Worm (Caenorhabditis elegans): Measurements from ENCODE around the gene C08B6.8.

Gene C08B6.8

ce11 chrV:10145653-10146052 is 11.2 kb downstream of the C08B6.8 start, which contains the start of gene C51E3.9:
C51E3.9 (plus strand) TSS chrV:10145953.
- no peak for TF ChIP-seq nhr-23 (tag; optimal IDR thresholded peaks at IDR 0.05)
- TF ChIP-seq lin-39 (tag; optimal IDR thresholded peaks at IDR 0.05), result peak; percentile 42

DNA sequence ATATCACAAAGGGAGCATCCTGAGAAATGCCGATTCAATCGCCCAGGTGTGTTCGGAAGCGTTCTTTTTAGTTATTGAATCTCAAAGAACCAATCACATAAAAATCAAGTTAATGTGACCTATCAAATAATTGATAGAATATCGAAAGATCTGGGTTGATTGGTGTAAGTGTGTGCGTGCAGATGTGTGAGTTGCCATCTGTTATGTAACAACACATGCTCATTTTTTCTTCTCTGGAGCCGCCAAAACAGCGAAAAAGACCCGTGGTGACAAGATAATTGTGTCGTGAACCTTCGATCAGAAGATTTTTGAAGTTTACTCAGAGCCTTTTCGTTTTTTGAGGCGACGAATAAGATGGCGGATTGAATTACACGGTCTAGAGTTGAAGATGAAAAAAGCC is 12.3 kb downstream of the C08B6.8 start:
- TF ChIP-seq nfya-1 (tag; optimal IDR thresholded peaks at IDR 0.05; ENCODE audit: insufficient read depth) (peak; percentile 29), nhr-28 (tag; optimal IDR thresholded peaks at IDR 0.05) (no peak), fos-1 (tag; optimal IDR thresholded peaks at IDR 0.05) (no peak), egl-5 (tag; optimal IDR thresholded peaks at IDR 0.05) (peak; percentile 81)

ce11 chrV:10148352-10148751 is 13.9 kb downstream of the C08B6.8 start, which contains the start of gene srsx-26:
srsx-26 (plus strand) TSS chrV:10148652.
- TF ChIP-seq unc-62 (GFP tag; optimal IDR thresholded peaks at IDR 0.05) (no peak), mml-1 (tag; optimal IDR thresholded peaks at IDR 0.05) (no peak), unc-39 (tag; optimal IDR thresholded peaks at IDR 0.05) (no peak), nhr-12 (tag; optimal IDR thresholded peaks at IDR 0.05) (no peak), ztf-11 (tag; optimal IDR thresholded peaks at IDR 0.05) (no peak), egl-5 (tag; optimal IDR thresholded peaks at IDR 0.05) (no peak), ZK546.5 (tag; optimal IDR thresholded peaks at IDR 0.05) (no peak), ceh-16 (tag; optimal IDR thresholded peaks at IDR 0.05) (no peak), nhr-237 (tag; optimal IDR thresholded peaks at IDR 0.05) (no peak), nhr-28 (tag; optimal IDR thresholded peaks at IDR 0.05) (no peak), nfya-1 (tag; optimal IDR thresholded peaks at IDR 0.05; ENCODE audit: insufficient read depth) (no peak), jun-1 (tag; optimal IDR thresholded peaks at IDR 0.05) (no peak), R02D3.7 (tag; optimal IDR thresholded peaks at IDR 0.05) (no peak)

DNA sequence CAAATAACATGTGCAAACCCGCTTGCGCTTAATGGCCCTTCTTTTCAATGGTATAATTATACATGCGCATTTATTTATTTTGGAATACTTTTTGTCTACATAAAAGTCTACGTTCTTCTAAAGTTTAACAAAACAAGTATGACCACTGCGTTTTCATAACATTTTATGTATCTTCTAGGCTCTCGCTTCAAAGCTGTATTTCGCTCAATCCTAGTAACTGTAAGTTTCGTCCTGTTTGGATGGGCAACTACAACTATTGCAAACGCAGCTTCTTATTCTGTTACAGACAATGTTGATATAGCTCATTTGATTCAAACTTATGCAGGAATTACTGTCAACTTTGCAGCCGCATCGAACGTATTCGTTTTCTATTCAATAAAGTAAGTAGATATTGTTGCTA is 15.3 kb downstream of the C08B6.8 start, which contains the start of gene srsx-27:
Gene srsx-27, plus strand, starts transcription at position 301 of the 400 bp plus-strand sequence.
- no peak for TF ChIP-seq egl-5 (tag; optimal IDR thresholded peaks at IDR 0.05)
- no peak for TF ChIP-seq elt-2 (tag; optimal IDR thresholded peaks at IDR 0.05)
- TF ChIP-seq nhr-28 (tag; optimal IDR thresholded peaks at IDR 0.05), result no peak
- TF ChIP-seq ceh-82 (tag; optimal IDR thresholded peaks at IDR 0.05), result no peak
- TF ChIP-seq ama-1 (optimal IDR thresholded peaks at IDR 0.05), result no peak
- no peak for TF ChIP-seq tbx-2 (tag; optimal IDR thresholded peaks at IDR 0.05)

DNA sequence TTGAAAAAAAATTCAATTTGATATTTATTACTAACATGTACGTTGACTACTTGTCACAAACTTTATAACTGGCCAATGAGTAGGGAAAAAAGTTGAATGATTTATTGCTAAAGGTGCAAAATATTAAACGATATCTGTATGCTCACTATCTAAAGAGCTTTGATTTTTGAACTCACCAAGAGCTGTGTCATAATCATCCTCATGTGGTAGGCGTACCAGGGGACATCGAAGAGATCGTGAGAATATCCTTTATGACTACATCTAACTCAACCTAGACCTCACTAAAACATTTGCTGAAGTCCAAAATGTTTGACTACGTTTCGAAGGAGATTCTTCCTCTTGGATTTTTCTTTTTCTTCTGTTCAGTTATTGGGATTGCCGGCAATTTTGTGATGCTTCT is 17.8 kb downstream of the C08B6.8 start, which contains the start of gene srsx-28:
Gene srsx-28, plus strand, starts transcription at position 301 of the 400 bp plus-strand sequence.
- TF ChIP-seq ztf-11 (tag; optimal IDR thresholded peaks at IDR 0.05) (no peak), mml-1 (tag; optimal IDR thresholded peaks at IDR 0.05) (no peak), skn-1 (tag; optimal IDR thresholded peaks at IDR 0.05) (no peak), zag-1 (tag; optimal IDR thresholded peaks at IDR 0.05) (no peak), lin-39 (tag; optimal IDR thresholded peaks at IDR 0.05) (no peak), nhr-23 (tag; optimal IDR thresholded peaks at IDR 0.05) (no peak), unc-39 (tag; optimal IDR thresholded peaks at IDR 0.05) (no peak), lsy-12 (tag; optimal IDR thresholded peaks at IDR 0.05) (no peak), eor-1 (tag; optimal IDR thresholded peaks at IDR 0.05) (no peak), nhr-77 (tag; optimal IDR thresholded peaks at IDR 0.05) (no peak), nhr-237 (tag; optimal IDR thresholded peaks at IDR 0.05) (no peak), nhr-76 (tag; optimal IDR thresholded peaks at IDR 0.05) (no peak), ceh-82 (tag; optimal IDR thresholded peaks at IDR 0.05) (no peak), nhr-11 (tag; optimal IDR thresholded peaks at IDR 0.05) (no peak), daf-12 (tag; optimal IDR thresholded peaks at IDR 0.05) (no peak), egl-5 (tag; optimal IDR thresholded peaks at IDR 0.05) (no peak), nhr-28 (tag; optimal IDR thresholded peaks at IDR 0.05) (no peak)

- TF ChIP-seq elt-2 (tag; optimal IDR thresholded peaks at IDR 0.05) (no peak), nhr-23 (tag; optimal IDR thresholded peaks at IDR 0.05) (no peak), nhr-12 (tag; optimal IDR thresholded peaks at IDR 0.05) (no peak), ztf-4 (tag; optimal IDR thresholded peaks at IDR 0.05) (no peak), ama-1 (optimal IDR thresholded peaks at IDR 0.05) (no peak), R02D3.7 (tag; optimal IDR thresholded peaks at IDR 0.05) (no peak), ceh-16 (tag; optimal IDR thresholded peaks at IDR 0.05) (no peak), pha-4 (tag; optimal IDR thresholded peaks at IDR 0.05) (no peak), aly-2 (tag; optimal IDR thresholded peaks at IDR 0.05) (no peak)
Measured at ce11 chrV:10153076-10153475, 18.6 kb downstream of the C08B6.8 start.

All from whole organism, L3 larva.